Worm (Caenorhabditis elegans) whole organism, L4 larva: Measurements from ENCODE around the gene rbg-1.

Source experiments
- ama-1 ChIP-seq: fragments of 150-350 bp; optimal IDR thresholded peaks from 2 replicates; lab custom pipeline; 2014; ENCODE audit warnings: inconsistent platforms, mixed read lengths
- egl-27 ChIP-seq: sonication (generic microtip); optimal IDR thresholded peaks from 3 replicates; lab custom pipeline; 2017; ENCODE audit warnings: missing biosample characterization, missing genetic modification reagents, missing genetic modification characterization
- nhr-237 ChIP-seq: sonication (generic microtip); optimal IDR thresholded peaks from 2 replicates; lab custom pipeline; 2017; ENCODE audit warnings: missing biosample characterization, missing genetic modification characterization
- nhr-25 ChIP-seq: sonication (generic microtip); optimal IDR thresholded peaks from 2 replicates; lab custom pipeline; 2017; ENCODE audit warnings: missing genetic modification characterization, mild to moderate bottlenecking, missing compliant biosample characterization, antibody characterized with exemption, moderate library complexity, borderline replicate concordance; ENCODE audit not compliant: insufficient read depth

- no peak for TF ChIP-seq nhr-25
- no peak for TF ChIP-seq nhr-237
- no peak for TF ChIP-seq ama-1 (lab: Kevin White, UChicago)
- TF ChIP-seq egl-27 (tag; lab: Kevin White, UChicago) = no peak
Measured at ce11 chrX:15013941-15014453, 30.7 kb downstream of the rbg-1 start.
